Worm (Caenorhabditis elegans): ENCODE measurements around the gene nspc-4.

DNA sequence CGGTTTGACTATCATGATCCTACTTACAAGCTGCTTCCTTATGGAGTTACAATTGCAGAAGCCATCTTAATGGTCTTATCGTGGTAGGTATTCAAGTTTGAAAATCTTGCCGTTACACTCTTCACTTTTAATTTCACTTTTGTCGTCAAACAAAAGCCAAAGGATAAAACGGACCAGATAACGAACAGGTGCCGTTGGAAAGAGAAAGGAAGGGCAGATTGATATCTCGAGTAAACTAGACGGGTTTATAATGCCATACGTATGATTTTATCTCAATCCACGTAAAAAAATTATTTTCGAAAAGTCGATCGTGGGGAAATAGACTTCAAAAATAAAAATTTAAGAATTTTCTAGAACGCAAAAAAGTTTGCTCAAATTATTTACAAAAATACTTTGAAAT is 15.9 kb upstream of the nspc-4 start:
- TF ChIP-seq ama-1 (optimal IDR thresholded peaks at IDR 0.05) (no peak), hmbx-1 (tag; optimal IDR thresholded peaks at IDR 0.05) (no peak), flt-1 (GFP tag; IDR thresholded peaks at IDR 0.05) (no peak), sea-1 (GFP tag; conservative IDR thresholded peaks at IDR 0.05) (no peak), hnd-1 (tag; optimal IDR thresholded peaks at IDR 0.05) (no peak)
